Fruit fly (Drosophila melanogaster): ENCODE results near the gene Lkb1.

The Lkb1 gene

dm6 chr3R:13715012-13715673 is 38.8 kb downstream of the Lkb1 start, which contains the start of gene kmr (continued):
- peak; percentile 57 for TF ChIP-seq her (GFP tag; optimal IDR thresholded peaks at IDR 0.05)
- TF ChIP-seq CG9876 (GFP tag; optimal IDR thresholded peaks at IDR 0.05): peak; percentile 3
- peak; percentile 3 for TF ChIP-seq disco-r (GFP tag; optimal IDR thresholded peaks at IDR 0.05)
- peak; percentile 17; the same call in 1 of the 3 replicates for TF ChIP-seq gce (GFP tag; IDR thresholded peaks at IDR 0.05)
- peak; percentile 98 for TF ChIP-seq chinmo (GFP tag; IDR thresholded peaks at IDR 0.05; ENCODE audit: partially characterized antibody)
- peak; percentile 12 for TF ChIP-seq CG7839 (tag; optimal IDR thresholded peaks at IDR 0.05)
- TF ChIP-seq lab (GFP tag; optimal IDR thresholded peaks at IDR 0.05): peak; percentile 74
- TF ChIP-seq unpg (GFP tag; optimal IDR thresholded peaks at IDR 0.05): peak; percentile 54
- peak; percentile 18; the same call in 1 of the 2 replicates for TF ChIP-seq CG7372 (GFP tag; IDR thresholded peaks at IDR 0.05)
- peak; percentile 73 for TF ChIP-seq Kr (GFP tag; optimal IDR thresholded peaks at IDR 0.05)
- TF ChIP-seq vfl (GFP tag; optimal IDR thresholded peaks at IDR 0.05): peak; percentile 9
- TF ChIP-seq gt (GFP tag; IDR thresholded peaks at IDR 0.05): no peak
- TF ChIP-seq ind (GFP tag; optimal IDR thresholded peaks at IDR 0.05): no peak
- no peak for TF ChIP-seq CG9215 (GFP tag; IDR thresholded peaks at IDR 0.05)
- peak; percentile 65 for TF ChIP-seq cg (GFP tag; optimal IDR thresholded peaks at IDR 0.05)
- no peak for TF ChIP-seq gfzf (GFP tag; optimal IDR thresholded peaks at IDR 0.05)
- TF ChIP-seq CG12236 (GFP tag; optimal IDR thresholded peaks at IDR 0.05): peak; percentile 1
- peak; percentile 48 for TF ChIP-seq CG18599 (GFP tag; optimal IDR thresholded peaks at IDR 0.05)
- TF ChIP-seq CG2712 (tag; optimal IDR thresholded peaks at IDR 0.05): no peak
- no peak for TF ChIP-seq sima (GFP tag; optimal IDR thresholded peaks at IDR 0.05)
- peak; percentile 41 for TF ChIP-seq PHDP (tag; optimal IDR thresholded peaks at IDR 0.05)
- TF ChIP-seq CG2202 (tag; optimal IDR thresholded peaks at IDR 0.05): peak; percentile 48
- TF ChIP-seq ATbp (GFP tag; optimal IDR thresholded peaks at IDR 0.05): peak; percentile 66
- peak; percentile 18 for TF ChIP-seq CG15696 (tag; optimal IDR thresholded peaks at IDR 0.05)
- no peak for TF ChIP-seq sc (optimal IDR thresholded peaks at IDR 0.05)
- no peak for TF ChIP-seq sc (GFP tag; optimal IDR thresholded peaks at IDR 0.05)
- no peak for TF ChIP-seq br (optimal IDR thresholded peaks at IDR 0.05)
- TF ChIP-seq Elba2 (GFP tag; optimal IDR thresholded peaks at IDR 0.05): no peak
- no peak for TF ChIP-seq CG4404 (GFP tag; IDR thresholded peaks at IDR 0.05)
- TF ChIP-seq CG17328 (GFP tag; IDR thresholded peaks at IDR 0.05): peak; percentile 48
- peak; percentile 50 for TF ChIP-seq odd (GFP tag; optimal IDR thresholded peaks at IDR 0.05)
- peak; percentile 39; the same call in 1 of the 2 replicates for TF ChIP-seq sna (GFP tag; IDR thresholded peaks at IDR 0.05; ENCODE audit: partially characterized antibody)
- peak in 1 of 2 experiments; percentile 36 for TF ChIP-seq Eip74EF (GFP tag; optimal IDR thresholded peaks at IDR 0.05)
- TF ChIP-seq pzg (GFP tag; optimal IDR thresholded peaks at IDR 0.05): no peak
- TF ChIP-seq eyg (GFP tag; optimal IDR thresholded peaks at IDR 0.05): peak; percentile 28
- TF ChIP-seq CG4360 (GFP tag; IDR thresholded peaks at IDR 0.05): peak; percentile 97
- peak; percentile 23 for TF ChIP-seq CG2678 (tag; optimal IDR thresholded peaks at IDR 0.05)
- TF ChIP-seq bbx (GFP tag; IDR thresholded peaks at IDR 0.05; ENCODE audit: partially characterized antibody): peak; percentile 67; the same call in 1 of the 2 replicates
- peak; percentile 86 for TF ChIP-seq CG10543 (GFP tag; optimal IDR thresholded peaks at IDR 0.05)
- peak; percentile 22 for TF ChIP-seq CG8359 (GFP tag; optimal IDR thresholded peaks at IDR 0.05; ENCODE audit: borderline replicate concordance)
- peak; percentile 64 for TF ChIP-seq CG17568 (GFP tag; optimal IDR thresholded peaks at IDR 0.05)
- TF ChIP-seq CG7786 (GFP tag; optimal IDR thresholded peaks at IDR 0.05): no peak
- peak; percentile 58 for TF ChIP-seq NK7.1 (GFP tag; optimal IDR thresholded peaks at IDR 0.05)
- peak; percentile 56; the same call in 2 of the 3 replicates for TF ChIP-seq CG34224 (GFP tag; IDR thresholded peaks at IDR 0.05; ENCODE audit: partially characterized antibody)
- TF ChIP-seq Atf6 (GFP tag; IDR thresholded peaks at IDR 0.05): peak; percentile 27; the same call in 1 of the 2 replicates
- peak; percentile 62 for TF ChIP-seq Deaf1 (tag; optimal IDR thresholded peaks at IDR 0.05)
- no peak for TF ChIP-seq CG10209 (GFP tag; optimal IDR thresholded peaks at IDR 0.05)
- peak; percentile 21 for TF ChIP-seq Vsx1 (GFP tag; optimal IDR thresholded peaks at IDR 0.05)
- TF ChIP-seq seq (GFP tag; IDR thresholded peaks at IDR 0.05): no peak

All from whole organism, embryonic.